Worm (Caenorhabditis elegans): ENCODE data around the gene egl-43.

- TF ChIP-seq egl-44 (GFP tag; IDR thresholded peaks at IDR 0.05) (no peak), chd-7 (tag; optimal IDR thresholded peaks at IDR 0.05) (no peak), Y53F4B.3 (GFP tag; IDR thresholded peaks at IDR 0.05) (no peak), sea-2 (GFP tag; IDR thresholded peaks at IDR 0.05) (no peak)
These were observed 46.6 kb downstream of the egl-43 start, which contains the start of gene ZK892.3 for ce11 chrII:10001546-10001945.
